Worm (Caenorhabditis elegans): Measurements from ENCODE around the gene tbg-1.

DNA sequence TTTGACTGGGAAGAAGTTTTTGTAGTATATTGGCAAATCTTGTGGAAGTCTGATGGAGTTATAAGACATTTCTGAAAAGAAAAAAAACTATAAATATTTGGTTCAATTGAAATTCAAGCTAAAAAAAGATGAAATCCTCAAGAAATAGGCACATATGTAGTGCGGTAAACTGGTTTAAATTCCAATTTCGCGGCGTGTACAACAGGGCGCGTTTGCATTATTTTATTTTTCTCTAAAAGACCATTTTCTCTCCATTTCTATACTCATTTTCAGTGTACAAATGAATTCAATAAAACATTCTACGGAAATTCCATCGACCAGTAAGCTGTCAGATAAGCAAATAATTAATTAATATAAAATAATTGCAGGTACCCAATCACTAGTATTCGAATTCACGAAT is 14.7 kb downstream of the tbg-1 start, which contains the start of the genes pri-1 and F58A4.6:
- TF ChIP-seq him-1 (tag; optimal IDR thresholded peaks at IDR 0.05) (no peak), dao-5 (tag; optimal IDR thresholded peaks at IDR 0.05) (no peak)
